Fruit fly (Drosophila melanogaster) whole organism, embryonic: Measurements from ENCODE around the gene cher.
A peak's percentile ranks its signal among the peaks of the same experiment; 100 is the strongest.

Experiments used
- ATbp ChIP-seq: fragments of 200-800 bp; sonication (Bioruptor generic); optimal IDR thresholded peaks from 2 replicates; lab custom pipeline; 2017; ENCODE audit warnings: missing biosample characterization, mild to moderate bottlenecking, missing genetic modification characterization, missing genetic modification reagents
- Abd-B ChIP-seq: fragments of 200-800 bp; sonication (Bioruptor generic); optimal IDR thresholded peaks from 2 replicates; lab custom pipeline; 2018; ENCODE audit warnings: missing biosample characterization, mild to moderate bottlenecking, missing genetic modification characterization, moderate library complexity
- Aef1 ChIP-seq: fragments of 200-800 bp; sonication (Bioruptor generic); IDR thresholded peaks from 3 replicates; pipeline ENCODE4 v1.3.6; 2022; ENCODE audit warnings: missing biosample characterization, missing genetic modification characterization
- CG10209 ChIP-seq: fragments of 200-800 bp; sonication (Bioruptor generic); optimal IDR thresholded peaks from 3 replicates; lab custom pipeline; 2017; ENCODE audit warnings: missing biosample characterization, mild to moderate bottlenecking, missing genetic modification characterization, missing genetic modification reagents
- CG10565 ChIP-seq: fragments of 200-800 bp; sonication (Bioruptor generic); optimal IDR thresholded peaks from 3 replicates; lab custom pipeline; 2016; ENCODE audit warnings: missing biosample characterization, mild to moderate bottlenecking, missing genetic modification characterization
- CG11723 ChIP-seq: fragments of 200-800 bp; sonication (Bioruptor generic); optimal IDR thresholded peaks from 2 replicates; lab custom pipeline; 2017; ENCODE audit warnings: missing biosample characterization, mild to moderate bottlenecking, missing genetic modification characterization
- CG12659 ChIP-seq: fragments of 200-800 bp; sonication (Bioruptor generic); optimal IDR thresholded peaks from 3 replicates; lab custom pipeline; 2017; ENCODE audit warnings: mild to moderate bottlenecking, missing biosample characterization, missing genetic modification reagents, missing genetic modification characterization
- CG12769 ChIP-seq: fragments of 200-800 bp; sonication (Bioruptor generic); optimal IDR thresholded peaks from 2 replicates; lab custom pipeline; 2019; ENCODE audit warnings: missing biosample characterization, mild to moderate bottlenecking, missing genetic modification characterization, moderate library complexity
- CG13296 ChIP-seq: fragments of 200-800 bp; sonication (Bioruptor generic); optimal IDR thresholded peaks from 3 replicates; lab custom pipeline; 2018; ENCODE audit warnings: missing biosample characterization, mild to moderate bottlenecking, missing genetic modification characterization
- CG13624 ChIP-seq: fragments of 200-800 bp; sonication (Bioruptor generic); optimal IDR thresholded peaks from 2 replicates; lab custom pipeline; 2016; ENCODE audit warnings: missing biosample characterization, missing genetic modification characterization
- CG15011 ChIP-seq: fragments of 200-800 bp; sonication (Bioruptor generic); optimal IDR thresholded peaks from 3 replicates; lab custom pipeline; 2018; ENCODE audit warnings: missing biosample characterization, mild to moderate bottlenecking, missing genetic modification characterization
- CG1647 ChIP-seq: fragments of 200-800 bp; sonication (Bioruptor generic); optimal IDR thresholded peaks from 3 replicates; lab custom pipeline; 2016; ENCODE audit warnings: missing biosample characterization, missing genetic modification characterization
- CG17568 ChIP-seq: fragments of 200-800 bp; sonication (Bioruptor generic); optimal IDR thresholded peaks from 2 replicates; lab custom pipeline; 2018; ENCODE audit warnings: missing biosample characterization, mild to moderate bottlenecking, missing genetic modification characterization, moderate library complexity
- CG18011 ChIP-seq: fragments of 200-800 bp; sonication (Bioruptor generic); optimal IDR thresholded peaks from 2 replicates; lab custom pipeline; 2017; ENCODE audit warnings: missing biosample characterization, missing genetic modification characterization, mild to moderate bottlenecking, moderate library complexity, missing genotype
- CG1832 ChIP-seq: fragments of 200-800 bp; sonication (Bioruptor generic); optimal IDR thresholded peaks from 2 replicates; lab custom pipeline; 2017; ENCODE audit warnings: missing biosample characterization, mild to moderate bottlenecking, missing genetic modification characterization, inconsistent platforms
- CG32772 ChIP-seq: fragments of 200-800 bp; sonication (Bioruptor generic); IDR thresholded peaks from 2 replicates; pipeline ENCODE4 v1.3.6; 2022; ENCODE audit warnings: missing biosample characterization, missing genetic modification characterization
- CG4730 ChIP-seq: fragments of 200-800 bp; sonication (Bioruptor generic); IDR thresholded peaks from 2 replicates; pipeline ENCODE4 v1.3.6; 2022; ENCODE audit warnings: missing biosample characterization, missing genetic modification characterization
- CG6272 ChIP-seq: fragments of 200-800 bp; sonication (Bioruptor generic); IDR thresholded peaks from 2 replicates; pipeline ENCODE4 v1.3.6; 2022; ENCODE audit warnings: missing biosample characterization, missing genetic modification characterization
- CG7987 ChIP-seq: fragments of 200-800 bp; sonication (Bioruptor generic); optimal IDR thresholded peaks from 2 replicates; lab custom pipeline; 2018; ENCODE audit warnings: missing biosample characterization, mild to moderate bottlenecking, missing genetic modification characterization, moderate library complexity
- CG9817 ChIP-seq: fragments of 200-800 bp; sonication (Bioruptor generic); optimal IDR thresholded peaks from 2 replicates; lab custom pipeline; 2018; ENCODE audit warnings: missing biosample characterization, mild to moderate bottlenecking, missing genetic modification characterization, moderate library complexity
- Dad ChIP-seq: fragments of 200-800 bp; sonication (Bioruptor generic); optimal IDR thresholded peaks from 3 replicates; lab custom pipeline; 2016; ENCODE audit warnings: missing biosample characterization, missing genetic modification characterization
- Dbx ChIP-seq: fragments of 200-800 bp; sonication (Bioruptor generic); IDR thresholded peaks from 3 replicates; pipeline ENCODE4 v1.3.6; 2022; ENCODE audit warnings: missing biosample characterization, missing genetic modification characterization
- Deaf1 ChIP-seq: fragments of 200-800 bp; optimal IDR thresholded peaks from 3 replicates; lab custom pipeline; 2019; ENCODE audit warnings: missing biosample characterization, mild to moderate bottlenecking, missing genetic modification characterization, moderate library complexity
- Ets97D ChIP-seq: fragments of 200-800 bp; sonication (Bioruptor generic); optimal IDR thresholded peaks from 3 replicates; lab custom pipeline; 2016; ENCODE audit warnings: missing biosample characterization, missing genetic modification characterization
- HLH4C ChIP-seq: fragments of 200-800 bp; sonication (Bioruptor generic); IDR thresholded peaks from 3 replicates; pipeline ENCODE4 v1.3.6; 2022; ENCODE audit warnings: missing biosample characterization, missing genetic modification characterization; ENCODE audit not compliant: partially characterized antibody
- Hr3 ChIP-seq: fragments of 200-800 bp; sonication (Bioruptor generic); optimal IDR thresholded peaks from 3 replicates; lab custom pipeline; 2016; ENCODE audit warnings: missing biosample characterization, missing genetic modification characterization
- Lim3 ChIP-seq: fragments of 200-800 bp; sonication (Bioruptor generic); IDR thresholded peaks from 2 replicates; pipeline ENCODE4 v1.3.6; 2022; ENCODE audit warnings: missing biosample characterization, missing genetic modification characterization
- MBD-R2 ChIP-seq: fragments of 200-800 bp; sonication (Bioruptor generic); IDR thresholded peaks from 2 replicates; pipeline ENCODE4 v1.3.6; 2022; ENCODE audit warnings: missing biosample characterization, missing genetic modification characterization
- Pdp1 ChIP-seq, 2 experiments: fragments of 200-800 bp; sonication (Bioruptor generic); optimal IDR thresholded peaks; 3 replicates each; lab custom pipeline; 2016; ENCODE audit warnings: missing biosample characterization in 2 of 2, missing genetic modification characterization in 2 of 2, mild to moderate bottlenecking in 1 of 2, moderate library complexity in 1 of 2
- Poxn ChIP-seq: fragments of 200-800 bp; sonication (Bioruptor generic); IDR thresholded peaks from 2 replicates; pipeline ENCODE4 v1.3.6; 2022; ENCODE audit warnings: missing biosample characterization, missing genetic modification characterization
- Trl ChIP-seq, 3 experiments: fragments of >200 bp in 2 of 3; fragments of 200-800 bp in 1 of 3; sonication (Bioruptor generic) in 1 of 3; optimal IDR thresholded peaks; 2 replicates in 1 of 3; 3 replicates in 2 of 3; lab custom pipeline; 2016 to 2017; ENCODE audit warnings: missing biosample characterization in 1 of 3, missing genetic modification characterization in 1 of 3
- ara ChIP-seq: fragments of 200-800 bp; sonication (Bioruptor generic); IDR thresholded peaks from 2 replicates; pipeline ENCODE4 v1.3.6; 2022; ENCODE audit warnings: missing biosample characterization, missing genetic modification characterization
- br ChIP-seq: fragments of >200 bp; optimal IDR thresholded peaks from 2 replicates; lab custom pipeline; 2017
- cg ChIP-seq: fragments of 200-800 bp; sonication (Bioruptor generic); optimal IDR thresholded peaks from 3 replicates; lab custom pipeline; 2019; ENCODE audit warnings: missing biosample characterization, mild to moderate bottlenecking, missing genetic modification characterization, moderate library complexity
- chm ChIP-seq: fragments of 200-800 bp; sonication (Bioruptor generic); IDR thresholded peaks from 2 replicates; pipeline ENCODE4 v1.3.6; 2022; ENCODE audit warnings: missing biosample characterization, missing genetic modification characterization
- exex ChIP-seq: fragments of 200-800 bp; sonication (Bioruptor generic); optimal IDR thresholded peaks from 4 replicates; lab custom pipeline; 2018; ENCODE audit warnings: missing biosample characterization, mild to moderate bottlenecking, missing genetic modification characterization, moderate library complexity
- gcm ChIP-seq: fragments of 200-800 bp; sonication (Bioruptor generic); optimal IDR thresholded peaks from 2 replicates; lab custom pipeline; 2019; ENCODE audit warnings: missing biosample characterization, mild to moderate bottlenecking, missing genetic modification characterization, moderate library complexity
- grn ChIP-seq: fragments of 200-800 bp; sonication (Bioruptor generic); optimal IDR thresholded peaks from 3 replicates; lab custom pipeline; 2017; ENCODE audit warnings: missing biosample characterization, missing genetic modification characterization
- gsb ChIP-seq: fragments of 200-800 bp; sonication (Bioruptor generic); IDR thresholded peaks from 2 replicates; pipeline ENCODE4 v1.3.6; 2022; ENCODE audit warnings: missing biosample characterization, missing genetic modification characterization
- hbn ChIP-seq: fragments of 200-800 bp; sonication (Bioruptor generic); IDR thresholded peaks from 2 replicates; pipeline ENCODE4 v1.3.6; 2022; ENCODE audit warnings: missing biosample characterization, missing genetic modification characterization; ENCODE audit not compliant: partially characterized antibody
- ken ChIP-seq: fragments of 200-800 bp; sonication (Bioruptor generic); IDR thresholded peaks from 3 replicates; pipeline ENCODE4 v1.3.6; 2022; ENCODE audit warnings: missing biosample characterization, missing genetic modification characterization
- lab ChIP-seq: fragments of 200-800 bp; sonication (Bioruptor generic); optimal IDR thresholded peaks from 3 replicates; lab custom pipeline; 2017; ENCODE audit warnings: missing biosample characterization, missing genetic modification characterization, mild to moderate bottlenecking, moderate library complexity, missing genetic modification reagents
- mld ChIP-seq: fragments of 200-800 bp; sonication (Bioruptor generic); IDR thresholded peaks from 3 replicates; pipeline ENCODE4 v1.3.6; 2022; ENCODE audit warnings: missing biosample characterization, missing genetic modification characterization; ENCODE audit not compliant: partially characterized antibody
- nerfin-2 ChIP-seq: fragments of 200-800 bp; sonication (Bioruptor generic); IDR thresholded peaks from 2 replicates; pipeline ENCODE4 v1.3.6; 2022; ENCODE audit warnings: missing biosample characterization, missing genetic modification characterization; ENCODE audit not compliant: partially characterized antibody
- pan ChIP-seq, 4 experiments: fragments of >200 bp in 3 of 4; fragments of 200-800 bp in 1 of 4; sonication (Bioruptor generic) in 1 of 4; optimal IDR thresholded peaks in 3 of 4; IDR thresholded peaks in 1 of 4; 2 replicates each; pipeline versions ENCODE4 v1.3.6 to Lab custom; 2017 to 2022; ENCODE audit warnings: missing biosample characterization in 2 of 4, missing genetic modification characterization in 2 of 4, mixed read lengths in 1 of 4
- pita ChIP-seq: fragments of 200-800 bp; sonication (Bioruptor generic); optimal IDR thresholded peaks from 2 replicates; lab custom pipeline; 2017; ENCODE audit warnings: missing biosample characterization, mild to moderate bottlenecking, missing genetic modification characterization
- salm ChIP-seq: fragments of 200-800 bp; sonication (Bioruptor generic); optimal IDR thresholded peaks from 2 replicates; lab custom pipeline; 2018; ENCODE audit warnings: missing biosample characterization, mild to moderate bottlenecking, missing genetic modification characterization
- scrt ChIP-seq: fragments of 200-800 bp; sonication (Bioruptor generic); optimal IDR thresholded peaks from 2 replicates; lab custom pipeline; 2018; ENCODE audit warnings: missing biosample characterization, mild to moderate bottlenecking, missing genetic modification characterization, moderate library complexity
- stc ChIP-seq: fragments of 200-800 bp; sonication (Bioruptor generic); IDR thresholded peaks from 2 replicates; pipeline ENCODE4 v1.3.6; 2022; ENCODE audit warnings: missing biosample characterization, missing genetic modification characterization
- zf30C ChIP-seq: fragments of 200-800 bp; sonication (Bioruptor generic); optimal IDR thresholded peaks from 3 replicates; lab custom pipeline; 2018; ENCODE audit warnings: missing biosample characterization, mild to moderate bottlenecking, missing genetic modification characterization

Gene cher

DNA sequence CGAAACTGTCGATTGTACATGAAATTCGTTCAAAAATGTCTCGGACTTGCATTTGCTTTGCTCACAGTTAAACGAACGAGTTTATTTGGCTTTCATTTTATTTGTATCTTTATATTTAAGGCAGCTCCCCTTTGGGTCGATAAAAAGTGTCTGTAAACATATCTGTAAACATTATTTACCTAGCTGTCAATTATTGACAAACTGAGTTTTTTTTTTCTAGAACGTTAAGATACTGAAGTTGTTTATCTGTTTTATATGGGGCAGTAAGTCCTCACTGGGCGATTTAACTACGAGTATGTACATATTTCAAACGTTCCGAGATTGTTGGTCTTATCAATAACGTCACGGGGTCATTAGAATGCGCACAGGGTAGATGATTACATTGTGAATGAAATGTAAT, 9.5 kb downstream of the cher start (continued):
- TF ChIP-seq CG9817 (tag; lab: Kevin White, UChicago) (no peak), Trl (optimal IDR thresholded peaks at IDR 0.05; lab: Kevin White, UChicago) (no peak), Trl (GFP tag; optimal IDR thresholded peaks at IDR 0.05; lab: Kevin White, UChicago) (no peak), CG18011 (GFP tag; lab: Kevin White, UChicago) (peak; percentile 9), CG1832 (no peak), Dbx (GFP tag; lab: Robert Waterston, UW) (no peak), zf30C (no peak), MBD-R2 (GFP tag; lab: Robert Waterston, UW) (no peak), Pdp1 (GFP tag; optimal IDR thresholded peaks at IDR 0.05; lab: Kevin White, UChicago) (no peak), Hr3 (no peak), grn (GFP tag; lab: Kevin White, UChicago) (peak; percentile 45), CG4730 (no peak), lab (peak; percentile 73), br (lab: Kevin White, UChicago) (no peak), CG1647 (GFP tag; lab: Kevin White, UChicago) (no peak), ara (GFP tag; lab: Robert Waterston, UW) (no peak), exex (tag; lab: Kevin White, UChicago) (peak; percentile 48), CG10565 (GFP tag; lab: Kevin White, UChicago) (no peak), CG7987 (GFP tag; lab: Kevin White, UChicago) (peak; percentile 4), pan (optimal IDR thresholded peaks at IDR 0.05; lab: Kevin White, UChicago) (no peak), pan (GFP tag; optimal IDR thresholded peaks at IDR 0.05 in 1 of 2, IDR thresholded peaks at IDR 0.05 in 1 of 2) (no peak), CG6272 (GFP tag; lab: Robert Waterston, UW) (no peak), pita (GFP tag; lab: Kevin White, UChicago) (no peak), Lim3 (GFP tag; lab: Robert Waterston, UW) (no peak), ken (no peak), stc (GFP tag; lab: Robert Waterston, UW) (no peak), nerfin-2 (GFP tag; lab: Robert Waterston, UW) (no peak), CG11723 (peak; percentile 25), Deaf1 (no peak), gsb (GFP tag; lab: Robert Waterston, UW) (no peak), Poxn (GFP tag; lab: Robert Waterston, UW) (no peak), Aef1 (GFP tag; lab: Robert Waterston, UW) (no peak), CG15011 (GFP tag; lab: Kevin White, UChicago) (peak; percentile 34), mld (GFP tag; lab: Robert Waterston, UW) (no peak), CG12659 (GFP tag; lab: Kevin White, UChicago) (no peak), CG13624 (no peak), chm (no peak), gcm (GFP tag; lab: Kevin White, UChicago) (peak; percentile 58), Abd-B (no peak), cg (GFP tag; lab: Kevin White, UChicago) (no peak), CG32772 (GFP tag; lab: Robert Waterston, UW) (no peak), CG17568 (peak; percentile 63), Ets97D (no peak), salm (tag; lab: Kevin White, UChicago) (peak; percentile 56), CG12769 (tag; lab: Kevin White, UChicago) (no peak), CG13296 (peak; percentile 49), hbn (GFP tag; lab: Robert Waterston, UW) (no peak), scrt (GFP tag; lab: Kevin White, UChicago) (no peak), Dad (GFP tag; lab: Kevin White, UChicago) (no peak), ATbp (GFP tag; lab: Kevin White, UChicago) (peak; percentile 50), HLH4C (GFP tag; lab: Robert Waterston, UW) (no peak), CG10209 (GFP tag; lab: Kevin White, UChicago) (peak; percentile 19)
